Worm (Caenorhabditis elegans) whole organism, L4 larva: ENCODE results near the gene jhdm-1.

Experiments
- F10B5.3 ChIP-seq: sonication (generic microtip); optimal IDR thresholded peaks from 2 replicates; lab custom pipeline; 2016; ENCODE audit warnings: mild to moderate bottlenecking, missing genetic modification characterization, missing compliant biosample characterization
- F37D6.2 ChIP-seq: sonication (generic microtip); optimal IDR thresholded peaks from 2 replicates; lab custom pipeline; 2016; ENCODE audit warnings: mild to moderate bottlenecking, missing genetic modification characterization, missing compliant biosample characterization
- T20F7.1 ChIP-seq: fragments of 200-800 bp; sonication (Bioruptor generic); optimal IDR thresholded peaks from 2 replicates; lab custom pipeline; 2018; ENCODE audit warnings: mild to moderate bottlenecking, missing genetic modification characterization, missing compliant biosample characterization
- Y48G9A.11 ChIP-seq: fragments of 200-800 bp; sonication (Bioruptor generic); IDR thresholded peaks from 2 replicates; pipeline ENCODE4 v1.3.6; 2022; ENCODE audit warnings: missing genetic modification reagents, missing genetic modification characterization, missing compliant biosample characterization
- ZK337.2 ChIP-seq: fragments of 200-800 bp; sonication (Bioruptor generic); IDR thresholded peaks from 2 replicates; pipeline ENCODE4 v1.3.6; 2022; ENCODE audit warnings: missing genetic modification reagents, missing genetic modification characterization, missing compliant biosample characterization
- ZK546.5 ChIP-seq, 2 experiments: sonication (generic microtip); optimal IDR thresholded peaks; 2 replicates each; lab custom pipeline; 2017; ENCODE audit warnings: missing biosample characterization in 2 of 2, missing genetic modification characterization in 2 of 2
- ceh-20 ChIP-seq: fragments of 200-800 bp; sonication (Bioruptor generic); IDR thresholded peaks from 2 replicates; pipeline ENCODE4 v1.3.6; 2022; ENCODE audit warnings: missing genetic modification reagents, missing genetic modification characterization, missing compliant biosample characterization
- ceh-32 ChIP-seq: sonication (generic microtip); optimal IDR thresholded peaks from 2 replicates; lab custom pipeline; 2016; ENCODE audit warnings: mild to moderate bottlenecking, missing genetic modification characterization, missing compliant biosample characterization; ENCODE audit not compliant: poor library complexity
- cey-2 ChIP-seq: sonication (generic microtip); optimal IDR thresholded peaks from 3 replicates; lab custom pipeline; 2017; ENCODE audit warnings: missing genetic modification characterization, mild to moderate bottlenecking, missing compliant biosample characterization, antibody characterized with exemption, borderline replicate concordance; ENCODE audit not compliant: insufficient read depth
- ctbp-1 ChIP-seq: fragments of 200-800 bp; sonication (Bioruptor generic); IDR thresholded peaks from 2 replicates; pipeline ENCODE4 v1.3.6; 2022; ENCODE audit warnings: missing genetic modification reagents, missing genetic modification characterization, missing compliant biosample characterization
- daf-8 ChIP-seq: fragments of 200-800 bp; sonication (Bioruptor generic); IDR thresholded peaks from 2 replicates; pipeline ENCODE4 v1.3.6; 2022; ENCODE audit warnings: missing genetic modification characterization, missing compliant biosample characterization
- dmd-6 ChIP-seq: fragments of 200-800 bp; sonication (Bioruptor generic); IDR thresholded peaks from 2 replicates; pipeline ENCODE4 v1.3.6; 2022; ENCODE audit warnings: missing genetic modification reagents, missing genetic modification characterization, missing compliant biosample characterization
- dmd-8 ChIP-seq: fragments of 200-800 bp; sonication (Bioruptor generic); IDR thresholded peaks from 2 replicates; pipeline ENCODE4 v1.3.6; 2022; ENCODE audit warnings: missing genetic modification characterization, missing compliant biosample characterization
- dpl-1 ChIP-seq: fragments of 150-350 bp; optimal IDR thresholded peaks from 2 replicates; lab custom pipeline; 2014; ENCODE audit warnings: missing biosample characterization, missing genetic modification reagents, missing genetic modification characterization
- duxl-1 ChIP-seq: sonication (generic microtip); optimal IDR thresholded peaks from 2 replicates; lab custom pipeline; 2016; ENCODE audit warnings: mild to moderate bottlenecking, missing genetic modification characterization, moderate library complexity, missing compliant biosample characterization; ENCODE audit not compliant: poor library complexity
- dve-1 ChIP-seq: sonication (generic microtip); optimal IDR thresholded peaks from 2 replicates; lab custom pipeline; 2017; ENCODE audit warnings: antibody characterized with exemption, mild to moderate bottlenecking, missing genetic modification characterization, missing compliant biosample characterization; ENCODE audit not compliant: insufficient read depth
- hif-1 ChIP-seq, 2 experiments: sonication (generic microtip); optimal IDR thresholded peaks; 2 replicates each; lab custom pipeline; 2016 to 2017; ENCODE audit warnings: missing compliant biosample characterization in 2 of 2, missing genetic modification characterization in 2 of 2, missing genetic modification reagents in 2 of 2, missing genotype in 2 of 2, mild to moderate bottlenecking in 1 of 2
- hlh-11 ChIP-seq: fragments of 200-800 bp; sonication (Bioruptor generic); optimal IDR thresholded peaks from 2 replicates; lab custom pipeline; 2018; ENCODE audit warnings: mild to moderate bottlenecking, missing genetic modification characterization, missing compliant biosample characterization
- hlh-30 ChIP-seq: sonication (generic microtip); optimal IDR thresholded peaks from 2 replicates; lab custom pipeline; 2017; ENCODE audit warnings: antibody characterized with exemption, mild to moderate bottlenecking, missing genetic modification characterization, missing compliant biosample characterization; ENCODE audit not compliant: insufficient read depth
- nhr-25 ChIP-seq: sonication (generic microtip); optimal IDR thresholded peaks from 2 replicates; lab custom pipeline; 2017; ENCODE audit warnings: missing genetic modification characterization, mild to moderate bottlenecking, missing compliant biosample characterization, antibody characterized with exemption, moderate library complexity, borderline replicate concordance; ENCODE audit not compliant: insufficient read depth
- nhr-28 ChIP-seq: fragments of 150-350 bp; optimal IDR thresholded peaks from 2 replicates; lab custom pipeline; 2014; ENCODE audit warnings: missing biosample characterization, missing genetic modification characterization
- nhr-48 ChIP-seq: sonication (generic microtip); optimal IDR thresholded peaks from 2 replicates; lab custom pipeline; 2016; ENCODE audit warnings: mild to moderate bottlenecking, missing genetic modification characterization, missing compliant biosample characterization
- nhr-76 ChIP-seq: fragments of 150-350 bp; optimal IDR thresholded peaks from 2 replicates; lab custom pipeline; 2014; ENCODE audit warnings: missing biosample characterization, missing genetic modification characterization
- pha-4 ChIP-seq, 2 experiments: fragments of 150-350 bp in 1 of 2; fragments of 200-800 bp in 1 of 2; sonication (Bioruptor generic) in 1 of 2; IDR thresholded peaks in 1 of 2; optimal IDR thresholded peaks in 1 of 2; 2 replicates each; pipeline versions ENCODE4 v1.3.6 to Lab custom; 2014 to 2022; ENCODE audit warnings: missing genetic modification characterization in 2 of 2, missing genetic modification reagents in 2 of 2, missing biosample characterization in 1 of 2, missing compliant biosample characterization in 1 of 2
- pqm-1 ChIP-seq: sonication (generic microtip); optimal IDR thresholded peaks from 2 replicates; lab custom pipeline; 2017; ENCODE audit warnings: missing biosample characterization, missing genetic modification characterization
- skn-1 ChIP-seq: fragments of 150-350 bp; optimal IDR thresholded peaks from 2 replicates; lab custom pipeline; 2014; ENCODE audit warnings: missing biosample characterization, missing genetic modification characterization
- snpc-1.2 ChIP-seq: fragments of 200-800 bp; sonication (Bioruptor generic); IDR thresholded peaks from 2 replicates; pipeline ENCODE4 v1.3.6; 2022; ENCODE audit warnings: missing genetic modification reagents, missing genetic modification characterization, missing compliant biosample characterization
- spr-3 ChIP-seq: fragments of 200-800 bp; sonication (Bioruptor generic); optimal IDR thresholded peaks from 2 replicates; lab custom pipeline; 2018; ENCODE audit warnings: mild to moderate bottlenecking, missing genetic modification characterization, missing compliant biosample characterization
- unc-62 ChIP-seq, 3 experiments: fragments of 150-350 bp in 1 of 3; sonication (generic microtip); optimal IDR thresholded peaks in 2 of 3; peaks in 1 of 3; 1 replicate in 1 of 3; 2 replicates in 2 of 3; lab custom pipeline; 2014 to 2017; ENCODE audit warnings: missing biosample characterization in 3 of 3, missing genetic modification characterization in 3 of 3, missing genetic modification reagents in 3 of 3, missing genotype in 1 of 3
- vab-7 ChIP-seq: fragments of 200-800 bp; sonication (Bioruptor generic); IDR thresholded peaks from 2 replicates; pipeline ENCODE4 v1.3.6; 2022; ENCODE audit warnings: missing genetic modification reagents, missing genetic modification characterization, missing compliant biosample characterization
- ztf-11 ChIP-seq: fragments of 150-350 bp; optimal IDR thresholded peaks from 2 replicates; lab custom pipeline; 2014; ENCODE audit warnings: missing biosample characterization, missing genetic modification characterization
- ztf-7 ChIP-seq: fragments of 150-350 bp; optimal IDR thresholded peaks from 2 replicates; lab custom pipeline; 2014; ENCODE audit warnings: missing biosample characterization, missing genetic modification characterization

The jhdm-1 gene

DNA sequence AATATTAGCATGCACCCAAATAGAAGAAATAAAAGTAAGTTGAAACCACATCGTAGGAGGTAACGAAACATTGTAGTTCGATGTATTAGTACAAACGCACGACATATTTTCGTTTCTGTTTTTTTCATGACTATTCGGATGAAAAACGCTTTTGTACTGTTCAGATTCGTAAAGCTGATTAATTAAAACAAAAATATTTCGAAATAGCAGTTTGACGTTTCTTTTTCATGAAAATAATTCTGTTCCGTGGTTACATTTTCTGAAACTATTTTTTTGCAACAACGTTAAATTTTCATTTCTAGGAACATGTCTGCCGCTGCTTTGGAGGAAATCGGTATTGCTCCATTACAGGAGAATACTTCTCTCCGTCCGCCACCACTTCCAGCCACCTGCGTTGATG is 35.2 kb downstream of the jhdm-1 start, which contains the start of gene rpt-3:
Gene rpt-3 (plus strand): TSS at position 301 of the 400 bp plus-strand sequence.
- TF ChIP-seq nhr-25 (no peak), dmd-8 (GFP tag; lab: Robert Waterston, UW) (no peak), cey-2 (tag; lab: Kevin White, UChicago) (no peak), hif-1 (tag; optimal IDR thresholded peaks at IDR 0.05; lab: Kevin White, UChicago) (no peak), pha-4 (GFP tag; IDR thresholded peaks at IDR 0.05; lab: Robert Waterston, UW) (peak; percentile 29; the same call in 1 of the 2 replicates), pha-4 (tag; optimal IDR thresholded peaks at IDR 0.05; lab: Kevin White, UChicago) (no peak), daf-8 (GFP tag; lab: Robert Waterston, UW) (no peak), Y48G9A.11 (GFP tag; lab: Robert Waterston, UW) (0 out of 2 replicates have a peak, but pooled peaks have one; percentile 11), ztf-7 (no peak), F37D6.2 (tag; lab: Kevin White, UChicago) (no peak)

DNA sequence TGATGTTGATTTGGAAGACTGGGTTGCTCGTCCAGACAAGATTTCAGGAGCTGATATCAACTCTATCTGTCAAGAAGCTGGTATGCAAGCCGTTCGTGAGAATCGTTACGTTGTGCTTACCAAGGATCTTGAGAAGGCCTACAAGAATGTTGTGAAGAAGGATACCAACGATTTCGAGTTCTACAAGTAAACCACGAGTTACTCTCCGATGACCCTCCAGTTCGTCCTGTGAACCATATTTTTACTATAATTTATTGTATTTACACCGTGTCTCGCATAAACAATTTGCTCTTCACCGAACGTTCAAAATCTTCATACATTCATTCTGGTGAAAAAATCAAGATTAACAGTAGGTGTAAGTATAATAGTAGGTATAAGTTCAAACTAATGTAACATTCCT is 36.7 kb downstream of the jhdm-1 start:
- TF ChIP-seq unc-62 (GFP tag; optimal IDR thresholded peaks at IDR 0.05 in 1 of 2; lab: Kevin White, UChicago) (peak in 1 of 2 experiments; percentile 90), unc-62 (tag; optimal IDR thresholded peaks at IDR 0.05; lab: Kevin White, UChicago) (no peak), nhr-48 (tag; lab: Kevin White, UChicago) (no peak)

DNA sequence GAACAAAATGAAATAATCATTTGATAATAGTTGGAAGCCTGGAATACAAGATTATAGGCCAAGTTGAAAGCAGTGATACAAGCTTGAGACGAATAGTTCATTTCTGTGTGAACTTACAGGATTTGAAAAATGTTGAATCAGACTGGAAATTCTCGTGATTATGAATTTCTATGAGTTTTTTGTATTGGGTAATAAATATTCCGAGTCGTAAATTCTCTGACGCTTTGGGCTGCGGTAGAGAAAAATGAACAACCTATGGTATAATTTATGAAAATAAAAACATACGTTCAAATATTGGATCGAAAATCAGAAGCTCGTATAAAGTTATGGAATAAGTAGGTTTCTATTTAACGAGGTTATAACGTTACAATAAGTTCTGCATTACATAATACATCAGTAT is 38.5 kb downstream of the jhdm-1 start, which contains the start of gene srb-11:
Gene srb-11 (minus strand): TSS at position 101 of the 400 bp plus-strand sequence.
- no peak for TF ChIP-seq ZK546.5 (tag; optimal IDR thresholded peaks at IDR 0.05; lab: Kevin White, UChicago)
- TF ChIP-seq daf-8 (GFP tag; lab: Robert Waterston, UW), result no peak
- TF ChIP-seq skn-1 (tag; lab: Kevin White, UChicago), result no peak
- no peak for TF ChIP-seq ztf-11 (tag; lab: Kevin White, UChicago)
- TF ChIP-seq ctbp-1, result no peak
- no peak for TF ChIP-seq ZK337.2 (GFP tag; lab: Robert Waterston, UW)
- no peak for TF ChIP-seq snpc-1.2 (GFP tag; lab: Robert Waterston, UW)
- no peak for TF ChIP-seq dpl-1 (GFP tag; lab: Kevin White, UChicago)
- TF ChIP-seq nhr-28 (tag; lab: Kevin White, UChicago), result no peak
- TF ChIP-seq ceh-32 (tag; lab: Kevin White, UChicago), result no peak

DNA sequence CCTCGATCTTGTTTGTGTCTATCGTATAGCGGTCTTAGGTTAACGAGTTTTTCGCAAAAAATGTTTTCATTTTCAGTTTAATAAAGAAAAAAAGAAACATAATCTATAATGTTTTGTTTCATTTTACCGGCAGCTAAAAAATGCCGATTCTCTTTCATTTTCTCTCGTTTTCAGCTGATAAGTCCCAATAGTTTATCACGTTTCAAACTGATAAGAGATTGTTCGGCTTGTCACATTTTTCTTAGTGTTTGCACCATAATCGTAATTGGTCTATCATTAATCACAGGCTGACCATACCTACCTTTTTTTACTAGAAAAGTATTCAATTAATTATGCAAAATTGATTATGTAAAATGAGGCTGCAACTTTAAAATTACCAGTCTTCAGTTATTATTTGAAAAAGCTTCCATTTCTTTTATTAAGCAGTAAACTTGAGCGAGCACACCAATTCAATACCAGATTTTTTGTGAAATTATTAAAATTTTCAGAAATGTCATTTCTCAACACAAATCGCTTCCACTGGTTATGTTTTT is 41.0 kb downstream of the jhdm-1 start, which contains the start of gene F23F12.13:
Gene F23F12.13 (plus strand): TSS at position 483 of the 533 bp plus-strand sequence.
- TF ChIP-seq pqm-1 (peak; percentile 73), spr-3 (GFP tag; lab: Kevin White, UChicago) (no peak), hlh-11 (peak; percentile 41), hlh-30 (tag; lab: Kevin White, UChicago) (peak; percentile 52), duxl-1 (no peak), vab-7 (GFP tag; lab: Robert Waterston, UW) (no peak), nhr-76 (tag; lab: Kevin White, UChicago) (no peak), nhr-28 (tag; lab: Kevin White, UChicago) (peak; percentile 37), dve-1 (peak; percentile 58), ceh-20 (no peak), T20F7.1 (GFP tag; lab: Kevin White, UChicago) (no peak), F10B5.3 (no peak), dmd-6 (GFP tag; lab: Robert Waterston, UW) (peak; percentile 53; the same call in 1 of the 2 replicates)
